Worm (Caenorhabditis elegans): Measurements from ENCODE around the gene atg-7.

DNA sequence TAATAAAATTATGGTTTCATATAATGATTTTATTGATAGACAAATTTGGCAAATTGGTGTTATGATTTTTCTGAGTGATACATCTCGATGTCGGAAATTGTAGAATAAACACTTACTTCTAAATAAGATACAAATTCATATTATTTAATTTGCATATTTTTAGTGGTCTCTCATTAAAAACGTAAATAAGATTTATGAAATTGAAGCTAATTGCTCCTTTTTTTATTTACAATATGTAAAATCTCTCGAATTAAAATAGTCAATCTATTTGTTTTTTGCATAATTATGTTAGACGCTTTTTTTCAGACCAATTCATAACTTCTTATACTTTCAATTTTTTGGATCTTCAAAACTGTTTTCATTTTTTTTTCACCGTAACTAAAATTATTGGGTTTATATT lies 48.6 kb downstream of the atg-7 start, which contains the start of gene hrg-6:
- TF ChIP-seq cog-1 (tag; optimal IDR thresholded peaks at IDR 0.05) = no peak
- no peak for TF ChIP-seq med-1 (GFP tag; optimal IDR thresholded peaks at IDR 0.05; ENCODE audit: insufficient read depth)
- TF ChIP-seq ztf-23 (GFP tag; IDR thresholded peaks at IDR 0.05) = no peak
